Worm (Caenorhabditis elegans) whole organism, L4/young adult: ENCODE data around the gene T12D8.9.

Source experiments
- W03F9.2 ChIP-seq: fragments of 150-350 bp; optimal IDR thresholded peaks from 2 replicates; lab custom pipeline; 2014; ENCODE audit warnings: missing biosample characterization, missing genetic modification characterization
- dao-5 ChIP-seq: sonication (generic microtip); optimal IDR thresholded peaks from 2 replicates; lab custom pipeline; 2016; ENCODE audit warnings: missing genotype, missing genetic modification characterization, moderate library complexity, missing compliant biosample characterization
- him-1 ChIP-seq: sonication (generic microtip); optimal IDR thresholded peaks from 2 replicates; lab custom pipeline; 2016; ENCODE audit warnings: missing genotype, missing genetic modification reagents, missing genetic modification characterization, missing compliant biosample characterization

DNA sequence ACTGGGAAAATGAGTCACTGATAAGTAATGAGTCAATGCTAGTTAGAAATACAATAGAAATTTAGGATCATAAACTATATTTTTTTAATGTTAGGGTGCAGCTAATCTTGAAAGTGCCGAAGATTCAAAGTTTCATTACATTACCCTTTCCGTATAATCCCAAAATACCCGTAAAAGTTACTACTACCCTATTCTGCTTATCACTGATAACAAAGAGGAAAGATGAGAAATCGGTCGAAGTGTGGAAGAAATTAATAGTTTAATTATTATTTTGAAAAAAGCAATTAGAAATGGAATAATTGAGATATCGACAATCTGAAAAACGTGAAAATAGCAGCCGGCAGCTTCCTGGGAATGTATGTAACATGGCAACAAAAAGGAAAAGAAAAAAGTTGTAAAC, 10.0 kb upstream of the T12D8.9 start:
- no peak for TF ChIP-seq him-1 (tag; lab: Kevin White, UChicago)
- TF ChIP-seq W03F9.2 (tag; lab: Kevin White, UChicago) = no peak
- no peak for TF ChIP-seq dao-5 (tag; lab: Kevin White, UChicago)
